Fruit fly (Drosophila melanogaster) whole organism, wandering third instar larva: ENCODE data around the gene FucT6.
A peak's percentile ranks its signal among the peaks of the same experiment; 100 is the strongest.

Experiments
- Abd-B ChIP-seq: fragments of >200 bp; optimal IDR thresholded peaks from 2 replicates; lab custom pipeline; 2017; ENCODE audit warnings: missing biosample characterization, missing genetic modification characterization
- CG32264 ChIP-seq: fragments of 200-800 bp; sonication (Bioruptor generic); optimal IDR thresholded peaks from 2 replicates; lab custom pipeline; 2016; ENCODE audit warnings: missing biosample characterization, missing genetic modification characterization
- CG9705 ChIP-seq: fragments of 200-800 bp; sonication (Bioruptor generic); optimal IDR thresholded peaks from 2 replicates; lab custom pipeline; 2018; ENCODE audit warnings: missing biosample characterization, mild to moderate bottlenecking, missing genetic modification characterization
- CrebA ChIP-seq: fragments of 200-800 bp; sonication (Bioruptor generic); optimal IDR thresholded peaks from 2 replicates; lab custom pipeline; 2016; ENCODE audit warnings: missing biosample characterization, mild to moderate bottlenecking, missing genetic modification characterization, borderline replicate concordance
- Dfd ChIP-seq: fragments of >200 bp; optimal IDR thresholded peaks from 2 replicates; lab custom pipeline; 2017; ENCODE audit warnings: missing biosample characterization, missing genetic modification characterization
- Dif ChIP-seq: fragments of 200-275, 200-300 bp; sonication (Bioruptor generic); optimal IDR thresholded peaks from 2 replicates; lab custom pipeline; 2018; ENCODE audit warnings: missing biosample characterization, missing genetic modification characterization; ENCODE audit not compliant: partially characterized antibody
- GATAd ChIP-seq: sonication (Bioruptor generic); optimal IDR thresholded peaks from 2 replicates; lab custom pipeline; 2016; ENCODE audit warnings: missing biosample characterization, missing genetic modification characterization
- HLH106 ChIP-seq: fragments of 200-800 bp; optimal IDR thresholded peaks from 3 replicates; lab custom pipeline; 2019; ENCODE audit warnings: missing biosample characterization, mild to moderate bottlenecking, missing genetic modification characterization, moderate library complexity
- Hnf4 ChIP-seq: fragments of 200-800 bp; sonication (Bioruptor generic); optimal IDR thresholded peaks from 2 replicates; lab custom pipeline; 2016; ENCODE audit warnings: missing biosample characterization, mild to moderate bottlenecking, missing genetic modification characterization
- Hr78 ChIP-seq: fragments of >200 bp; optimal IDR thresholded peaks from 2 replicates; lab custom pipeline; 2017; ENCODE audit warnings: missing biosample characterization, missing genetic modification characterization
- Hr83 ChIP-seq: fragments of 200-300 bp; sonication (Bioruptor generic); optimal IDR thresholded peaks from 2 replicates; lab custom pipeline; 2016; ENCODE audit warnings: missing biosample characterization, mild to moderate bottlenecking, missing genetic modification characterization, moderate library complexity; ENCODE audit not compliant: poor library complexity, severe bottlenecking
- Jra ChIP-seq: sonication (Bioruptor generic); optimal IDR thresholded peaks from 2 replicates; lab custom pipeline; 2016; ENCODE audit warnings: missing biosample characterization, missing genetic modification characterization
- Mio ChIP-seq: sonication (Bioruptor generic); optimal IDR thresholded peaks from 2 replicates; lab custom pipeline; 2016; ENCODE audit warnings: missing biosample characterization, missing genetic modification characterization
- Myc ChIP-seq: fragments of >200 bp; optimal IDR thresholded peaks from 2 replicates; lab custom pipeline; 2017
- N ChIP-seq: fragments of >200 bp; optimal IDR thresholded peaks from 2 replicates; lab custom pipeline; 2018; ENCODE audit warnings: missing biosample characterization, missing external identifiers, missing genetic modification characterization
- OdsH ChIP-seq: fragments of 200-800 bp; sonication (Bioruptor generic); optimal IDR thresholded peaks from 2 replicates; lab custom pipeline; 2016; ENCODE audit warnings: missing biosample characterization, mild to moderate bottlenecking, missing genetic modification characterization
- Rel ChIP-seq, 2 experiments: fragments of 200-800 bp; sonication (Bioruptor generic) in 1 of 2; optimal IDR thresholded peaks; 2 replicates in 1 of 2; 3 replicates in 1 of 2; lab custom pipeline; 2016 to 2019; ENCODE audit warnings: mild to moderate bottlenecking in 2 of 2, missing biosample characterization in 2 of 2, missing genetic modification characterization in 2 of 2, moderate library complexity in 1 of 2
- Sp1 ChIP-seq: fragments of 200-800 bp; sonication (Bioruptor generic); optimal IDR thresholded peaks from 3 replicates; lab custom pipeline; 2019; ENCODE audit warnings: missing biosample characterization, mild to moderate bottlenecking, missing genetic modification characterization, moderate library complexity
- Vsx2 ChIP-seq: fragments of 200-300, 225-300 bp; sonication (Bioruptor generic); optimal IDR thresholded peaks from 2 replicates; lab custom pipeline; 2018; ENCODE audit warnings: missing biosample characterization, missing genetic modification characterization; ENCODE audit not compliant: partially characterized antibody
- br ChIP-seq: fragments of 200-800 bp; sonication (Bioruptor generic); optimal IDR thresholded peaks from 2 replicates; lab custom pipeline; 2016; ENCODE audit warnings: missing biosample characterization, missing genetic modification characterization
- brk ChIP-seq: fragments of 200-800 bp; sonication (Bioruptor generic); optimal IDR thresholded peaks from 2 replicates; lab custom pipeline; 2016; ENCODE audit warnings: missing biosample characterization, mild to moderate bottlenecking, missing genetic modification characterization
- dl ChIP-seq, 2 experiments: fragments of 175-275, 200-275 bp in 1 of 2; fragments of 200-275 bp in 1 of 2; sonication (Bioruptor generic); optimal IDR thresholded peaks; lab custom pipeline; 2018; ENCODE audit warnings: mild to moderate bottlenecking in 2 of 2, missing biosample characterization in 2 of 2, missing genetic modification characterization in 2 of 2, moderate library complexity in 2 of 2; ENCODE audit not compliant: partially characterized antibody in 2 of 2, insufficient read depth in 1 of 2
- dmrt93B ChIP-seq: fragments of 200-800 bp; sonication (Bioruptor generic); optimal IDR thresholded peaks from 2 replicates; lab custom pipeline; 2018; ENCODE audit warnings: missing biosample characterization, mild to moderate bottlenecking, missing genetic modification characterization
- dsf ChIP-seq: sonication (Bioruptor generic); optimal IDR thresholded peaks from 2 replicates; lab custom pipeline; 2016; ENCODE audit warnings: missing biosample characterization, missing genetic modification characterization, borderline replicate concordance
- ey ChIP-seq: fragments of 200-800 bp; sonication (Bioruptor generic); optimal IDR thresholded peaks from 2 replicates; lab custom pipeline; 2016; ENCODE audit warnings: missing biosample characterization, missing genetic modification characterization
- foxo ChIP-seq, 2 experiments: fragments of 200-800 bp; sonication (Bioruptor generic); optimal IDR thresholded peaks; 2 replicates in 1 of 2; 3 replicates in 1 of 2; lab custom pipeline; 2016 to 2017; ENCODE audit warnings: missing biosample characterization in 2 of 2, missing genetic modification characterization in 2 of 2
- fru ChIP-seq: fragments of 200-800 bp; sonication (Bioruptor generic); optimal IDR thresholded peaks from 3 replicates; lab custom pipeline; 2016; ENCODE audit warnings: missing biosample characterization, mild to moderate bottlenecking, missing genetic modification characterization
- h ChIP-seq: fragments of 200-800 bp; sonication (Bioruptor generic); optimal IDR thresholded peaks from 3 replicates; lab custom pipeline; 2016; ENCODE audit warnings: missing biosample characterization, mild to moderate bottlenecking, missing genetic modification characterization
- jim ChIP-seq: fragments of 175-275, 200-325 bp; sonication (Bioruptor generic); optimal IDR thresholded peaks from 2 replicates; lab custom pipeline; 2016; ENCODE audit warnings: missing biosample characterization, mild to moderate bottlenecking, missing genetic modification characterization
- lola ChIP-seq: fragments of >200 bp; optimal IDR thresholded peaks from 2 replicates; lab custom pipeline; 2017; ENCODE audit warnings: missing biosample characterization, missing genetic modification characterization
- pan ChIP-seq: fragments of >200 bp; optimal IDR thresholded peaks from 2 replicates; lab custom pipeline; 2017
- psq ChIP-seq: fragments of 200-800 bp; sonication (Bioruptor generic); optimal IDR thresholded peaks from 3 replicates; lab custom pipeline; 2017; ENCODE audit warnings: missing biosample characterization, mild to moderate bottlenecking, missing genetic modification characterization, moderate library complexity
- rgr ChIP-seq: fragments of 200-800 bp; sonication (Bioruptor generic); optimal IDR thresholded peaks from 3 replicates; lab custom pipeline; 2016; ENCODE audit warnings: missing biosample characterization, mild to moderate bottlenecking, missing genetic modification characterization
- sage ChIP-seq: fragments of 200-800 bp; sonication (Bioruptor generic); optimal IDR thresholded peaks from 2 replicates; lab custom pipeline; 2016; ENCODE audit warnings: missing biosample characterization, mild to moderate bottlenecking, missing genetic modification characterization
- sv ChIP-seq: fragments of 200-800 bp; sonication (Bioruptor generic); optimal IDR thresholded peaks from 3 replicates; lab custom pipeline; 2016; ENCODE audit warnings: missing biosample characterization, missing genetic modification characterization
- tai ChIP-seq: sonication (Bioruptor generic); optimal IDR thresholded peaks from 2 replicates; lab custom pipeline; 2016; ENCODE audit warnings: missing biosample characterization, missing genetic modification characterization
- usp ChIP-seq: fragments of >200 bp; optimal IDR thresholded peaks from 2 replicates; lab custom pipeline; 2017; ENCODE audit warnings: missing biosample characterization, missing genetic modification characterization
- woc ChIP-seq: sonication (Bioruptor generic); optimal IDR thresholded peaks from 2 replicates; lab custom pipeline; 2016; ENCODE audit warnings: missing biosample characterization, mild to moderate bottlenecking, missing genetic modification characterization

Gene FucT6

dm6 chrX:11717892-11718291, 8.1 kb upstream of the FucT6 start:
- TF ChIP-seq fru (GFP tag; lab: Kevin White, UChicago) (no peak), Rel (GFP tag; optimal IDR thresholded peaks at IDR 0.05; lab: Kevin White, UChicago) (no peak), Rel (tag; optimal IDR thresholded peaks at IDR 0.05; lab: Kevin White, UChicago) (peak; percentile 20), OdsH (GFP tag; lab: Kevin White, UChicago) (no peak), sage (GFP tag; lab: Kevin White, UChicago) (no peak)
- TF ChIP-seq, all 38 proteins: peak for 1

dm6 chrX:11716731-11717326, 7.1 kb upstream of the FucT6 start, which contains the start of gene prtp:
prtp (plus strand) TSS chrX:11716756.
- TF ChIP-seq Rel (GFP tag; optimal IDR thresholded peaks at IDR 0.05; lab: Kevin White, UChicago) = no peak
- no peak for TF ChIP-seq Rel (tag; optimal IDR thresholded peaks at IDR 0.05; lab: Kevin White, UChicago)
- TF ChIP-seq Hnf4 = peak; percentile 44
- TF ChIP-seq h (GFP tag; lab: Kevin White, UChicago) = peak; percentile 50
- no peak for TF ChIP-seq sv (GFP tag; lab: Kevin White, UChicago)
- TF ChIP-seq Myc (lab: Kevin White, UChicago) = peak; percentile 27
- no peak for TF ChIP-seq usp (GFP tag; lab: Kevin White, UChicago)
- TF ChIP-seq br = no peak
- TF ChIP-seq CG32264 (GFP tag; lab: Kevin White, UChicago) = no peak
- no peak for TF ChIP-seq Sp1 (GFP tag; lab: Kevin White, UChicago)
- no peak for TF ChIP-seq Jra (GFP tag; lab: Kevin White, UChicago)
- TF ChIP-seq HLH106 = no peak
- TF ChIP-seq psq = no peak
- peak; percentile 31 for TF ChIP-seq fru (GFP tag; lab: Kevin White, UChicago)
- TF ChIP-seq Abd-B (GFP tag; lab: Kevin White, UChicago) = no peak
- TF ChIP-seq sage (GFP tag; lab: Kevin White, UChicago) = peak; percentile 16
- no peak for TF ChIP-seq woc (GFP tag; lab: Kevin White, UChicago)
- TF ChIP-seq Hr83 = no peak
- TF ChIP-seq CG9705 (GFP tag; lab: Kevin White, UChicago) = no peak
- TF ChIP-seq GATAd (GFP tag; lab: Kevin White, UChicago) = no peak
- no peak for TF ChIP-seq Vsx2
- TF ChIP-seq Dif = peak; percentile 16
- TF ChIP-seq OdsH (GFP tag; lab: Kevin White, UChicago) = peak; percentile 27
- TF ChIP-seq Mio (GFP tag; lab: Kevin White, UChicago) = no peak
- TF ChIP-seq brk (GFP tag; lab: Kevin White, UChicago) = peak; percentile 78
- TF ChIP-seq tai = no peak
- TF ChIP-seq ey (GFP tag; lab: Kevin White, UChicago) = no peak
- TF ChIP-seq rgr = peak; percentile 49
- no peak for TF ChIP-seq jim (GFP tag; lab: Kevin White, UChicago)
- TF ChIP-seq, all 38 proteins: peak for 9

dm6 chrX:11715937-11716730, 6.4 kb upstream of the FucT6 start:
- TF ChIP-seq Hr78 (GFP tag; lab: Kevin White, UChicago) = no peak
- peak; percentile 89 for TF ChIP-seq br
- peak; percentile 84 for TF ChIP-seq ey (GFP tag; lab: Kevin White, UChicago)
- TF ChIP-seq dmrt93B = peak; percentile 84
- no peak for TF ChIP-seq Vsx2
- no peak for TF ChIP-seq Dif
- no peak for TF ChIP-seq lola
- TF ChIP-seq Hnf4 = peak; percentile 76
- TF ChIP-seq usp (GFP tag; lab: Kevin White, UChicago) = no peak
- no peak for TF ChIP-seq pan (lab: Kevin White, UChicago)
- TF ChIP-seq Rel (GFP tag; optimal IDR thresholded peaks at IDR 0.05; lab: Kevin White, UChicago) = peak; percentile 84
- TF ChIP-seq Rel (tag; optimal IDR thresholded peaks at IDR 0.05; lab: Kevin White, UChicago) = peak; percentile 52
- peak; percentile 90 for TF ChIP-seq h (GFP tag; lab: Kevin White, UChicago)
- TF ChIP-seq OdsH (GFP tag; lab: Kevin White, UChicago) = peak; percentile 80
- TF ChIP-seq GATAd (GFP tag; lab: Kevin White, UChicago) = no peak
- TF ChIP-seq Abd-B (GFP tag; lab: Kevin White, UChicago) = no peak
- TF ChIP-seq Hr83 = peak; percentile 83
- no peak for TF ChIP-seq Dfd (GFP tag; lab: Kevin White, UChicago)
- peak; percentile 48 to 89 for TF ChIP-seq foxo (GFP tag; optimal IDR thresholded peaks at IDR 0.05; lab: Kevin White, UChicago)
- TF ChIP-seq jim (GFP tag; lab: Kevin White, UChicago) = no peak
- TF ChIP-seq CG32264 (GFP tag; lab: Kevin White, UChicago) = peak; percentile 78
- no peak for TF ChIP-seq Mio (GFP tag; lab: Kevin White, UChicago)
- TF ChIP-seq HLH106 = peak; percentile 91
- TF ChIP-seq rgr = peak; percentile 88
- TF ChIP-seq Jra (GFP tag; lab: Kevin White, UChicago) = no peak
- peak; percentile 98 for TF ChIP-seq psq
- peak; percentile 77 for TF ChIP-seq sv (GFP tag; lab: Kevin White, UChicago)
- TF ChIP-seq dl (GFP tag; optimal IDR thresholded peaks at IDR 0.05; lab: Kevin White, UChicago; ENCODE audit: insufficient read depth in 1 of 2, partially characterized antibody in 2 of 2) = no peak
- TF ChIP-seq CrebA = no peak
- no peak for TF ChIP-seq N (GFP tag; lab: Kevin White, UChicago)
- peak; percentile 87 for TF ChIP-seq sage (GFP tag; lab: Kevin White, UChicago)
- peak; percentile 54 for TF ChIP-seq dsf (GFP tag; lab: Kevin White, UChicago)
- peak; percentile 81 for TF ChIP-seq tai
- peak; percentile 66 for TF ChIP-seq CG9705 (GFP tag; lab: Kevin White, UChicago)
- peak; percentile 97 for TF ChIP-seq woc (GFP tag; lab: Kevin White, UChicago)
- peak; percentile 29 for TF ChIP-seq brk (GFP tag; lab: Kevin White, UChicago)
- peak; percentile 88 for TF ChIP-seq Sp1 (GFP tag; lab: Kevin White, UChicago)
